Fruit fly (Drosophila melanogaster) whole organism, embryonic: ENCODE results near the gene CG13721.

Source experiments
- CG11504 ChIP-seq: fragments of 200-800 bp; sonication (Bioruptor generic); optimal IDR thresholded peaks from 3 replicates; lab custom pipeline; 2019; ENCODE audit warnings: missing biosample characterization, mild to moderate bottlenecking, missing genetic modification characterization, moderate library complexity
- CG12659 ChIP-seq: fragments of 200-800 bp; sonication (Bioruptor generic); optimal IDR thresholded peaks from 3 replicates; lab custom pipeline; 2017; ENCODE audit warnings: mild to moderate bottlenecking, missing biosample characterization, missing genetic modification reagents, missing genetic modification characterization
- CG43689 ChIP-seq: fragments of 200-800 bp; sonication (Bioruptor generic); IDR thresholded peaks from 2 replicates; pipeline ENCODE4 v1.3.6; 2022; ENCODE audit warnings: missing biosample characterization, missing genetic modification characterization
- CG5245 ChIP-seq: fragments of 200-800 bp; sonication (Bioruptor generic); optimal IDR thresholded peaks from 3 replicates; lab custom pipeline; 2016; ENCODE audit warnings: missing biosample characterization, missing genetic modification characterization
- CG7357 ChIP-seq: fragments of 200-800 bp; sonication (Bioruptor generic); IDR thresholded peaks from 3 replicates; pipeline ENCODE4 v1.3.6; 2022; ENCODE audit warnings: missing biosample characterization, missing genetic modification characterization
- CG7556 ChIP-seq: fragments of 200-800 bp; sonication (Bioruptor generic); optimal IDR thresholded peaks from 2 replicates; lab custom pipeline; 2017; ENCODE audit warnings: missing biosample characterization, mild to moderate bottlenecking, missing genetic modification characterization
- CG9609 ChIP-seq: fragments of 200-800 bp; sonication (Bioruptor generic); optimal IDR thresholded peaks from 3 replicates; lab custom pipeline; 2016; ENCODE audit warnings: missing biosample characterization, missing genetic modification characterization
- NC2α ChIP-seq: fragments of 200-800 bp; sonication (Bioruptor generic); optimal IDR thresholded peaks from 2 replicates; lab custom pipeline; 2016; ENCODE audit warnings: missing biosample characterization, missing genetic modification characterization
- Nf-YB ChIP-seq: fragments of 200-800 bp; sonication (Bioruptor generic); optimal IDR thresholded peaks from 3 replicates; lab custom pipeline; 2019; ENCODE audit warnings: missing biosample characterization, mild to moderate bottlenecking, missing genetic modification characterization, moderate library complexity
- Opbp ChIP-seq: fragments of 200-800 bp; sonication (Bioruptor generic); IDR thresholded peaks from 3 replicates; pipeline ENCODE4 v1.3.6; 2022; ENCODE audit warnings: missing biosample characterization, missing genetic modification characterization; ENCODE audit not compliant: partially characterized antibody
- pho ChIP-seq: fragments of 200-800 bp; sonication (Bioruptor generic); optimal IDR thresholded peaks from 2 replicates; lab custom pipeline; 2016; ENCODE audit warnings: missing biosample characterization, missing genetic modification characterization
- seq ChIP-seq: fragments of 200-800 bp; sonication (Bioruptor generic); IDR thresholded peaks from 2 replicates; pipeline ENCODE4 v1.3.6; 2022; ENCODE audit warnings: missing biosample characterization, missing genetic modification characterization

- TF ChIP-seq CG43689 (GFP tag; lab: Robert Waterston, UW) (no peak), CG5245 (GFP tag; lab: Kevin White, UChicago) (no peak), NC2α (GFP tag; lab: Kevin White, UChicago) (no peak), Opbp (GFP tag; lab: Robert Waterston, UW) (no peak), CG7556 (no peak), CG7357 (GFP tag; lab: Robert Waterston, UW) (no peak), CG12659 (GFP tag; lab: Kevin White, UChicago) (no peak), seq (no peak), CG9609 (GFP tag; lab: Kevin White, UChicago) (no peak), CG11504 (tag; lab: Kevin White, UChicago) (no peak), pho (GFP tag; lab: Kevin White, UChicago) (no peak), Nf-YB (GFP tag; lab: Kevin White, UChicago) (no peak)
Observed at dm6 chr3L:4508926-4509457, 11.4 kb upstream of the CG13721 start.
